Worm (Caenorhabditis elegans): ENCODE measurements around the gene Y42H9AR.4.
A peak's percentile ranks its signal among the peaks of the same experiment; 100 is the strongest.
"Not testable (repeated sequence)": the region's sequence is repeated elsewhere in the genome, so short reads cannot be mapped to it uniquely, and the experiment has no call there.

Gene Y42H9AR.4

ce11 chrIV:8126902-8127301 lies 14.9 kb upstream of the Y42H9AR.4 start, which contains the start of gene ceph-41:
TSS of gene ceph-41 (plus strand) at chrIV:8127202.
- TF ChIP-seq nhr-67 (tag; optimal IDR thresholded peaks at IDR 0.05) = no peak
- no peak for TF ChIP-seq sea-2 (GFP tag; optimal IDR thresholded peaks at IDR 0.05)
- no peak for TF ChIP-seq hmg-11 (tag; optimal IDR thresholded peaks at IDR 0.05)
- TF ChIP-seq nhr-77 (tag; optimal IDR thresholded peaks at IDR 0.05) = no peak
- no peak for TF ChIP-seq nhr-11 (tag; optimal IDR thresholded peaks at IDR 0.05)
- no peak for TF ChIP-seq nhr-23 (tag; optimal IDR thresholded peaks at IDR 0.05)
- TF ChIP-seq ZK546.5 (tag; optimal IDR thresholded peaks at IDR 0.05) = no peak
- no peak for TF ChIP-seq mml-1 (tag; optimal IDR thresholded peaks at IDR 0.05)
- TF ChIP-seq nhr-237 (tag; optimal IDR thresholded peaks at IDR 0.05) = no peak
- TF ChIP-seq tbx-2 (tag; optimal IDR thresholded peaks at IDR 0.05) = no peak
- no peak for TF ChIP-seq nhr-25 (tag; optimal IDR thresholded peaks at IDR 0.05)
- TF ChIP-seq ama-1 (optimal IDR thresholded peaks at IDR 0.05) = no peak
- TF ChIP-seq skn-1 (tag; optimal IDR thresholded peaks at IDR 0.05) = no peak
- TF ChIP-seq elt-1 (tag; optimal IDR thresholded peaks at IDR 0.05) = no peak
- no peak for TF ChIP-seq egl-27 (tag; optimal IDR thresholded peaks at IDR 0.05)
- no peak for TF ChIP-seq ceh-9 (tag; optimal IDR thresholded peaks at IDR 0.05)
- no peak for TF ChIP-seq daf-12 (tag; optimal IDR thresholded peaks at IDR 0.05)
- no peak for TF ChIP-seq nhr-12 (tag; optimal IDR thresholded peaks at IDR 0.05)
- TF ChIP-seq eor-1 (tag; optimal IDR thresholded peaks at IDR 0.05) = no peak
- TF ChIP-seq aly-2 (tag; optimal IDR thresholded peaks at IDR 0.05) = no peak

ce11 chrIV:8122349-8122748 lies 10.3 kb upstream of the Y42H9AR.4 start, which contains the start of gene erp-44.3:
TSS of gene erp-44.3 (plus strand) at chrIV:8122649.
- not testable (repeated sequence) for TF ChIP-seq ceh-82, mml-1, eor-1 (tag; optimal IDR thresholded peaks at IDR 0.05)

ce11 chrIV:8118790-8119189 lies 6.8 kb upstream of the Y42H9AR.4 start, which contains the start of gene F42G8.8:
TSS of gene F42G8.8 (plus strand) at chrIV:8119090.
- TF ChIP-seq jun-1 (tag; optimal IDR thresholded peaks at IDR 0.05) = no peak
- TF ChIP-seq nhr-77 (tag; optimal IDR thresholded peaks at IDR 0.05) = no peak
- no peak for TF ChIP-seq pqm-1 (tag; optimal IDR thresholded peaks at IDR 0.05)
- TF ChIP-seq ceh-9 (tag; optimal IDR thresholded peaks at IDR 0.05) = no peak

DNA sequence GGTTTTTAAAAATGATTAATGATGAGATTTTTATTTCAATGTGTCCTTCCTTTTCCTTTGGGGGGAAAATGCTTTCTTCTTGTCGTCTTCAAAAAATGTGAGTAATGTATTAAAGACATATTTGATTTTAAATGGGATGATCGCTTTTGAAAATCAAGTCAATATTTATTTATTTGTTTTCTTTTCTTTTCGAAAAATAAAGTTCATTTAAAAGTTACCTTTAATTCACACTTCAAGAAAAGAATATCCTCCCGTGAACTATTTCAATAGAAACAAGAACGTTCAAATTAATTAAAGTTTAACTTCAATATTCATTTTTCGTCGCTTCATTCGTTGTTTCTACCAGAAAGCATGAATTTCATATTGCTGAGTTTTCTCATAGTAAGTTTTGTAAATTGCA lies 3.4 kb upstream of the Y42H9AR.4 start, which contains the start of gene irld-8:
Gene irld-8, plus strand, starts transcription at position 301 of the 400 bp plus-strand sequence.
- TF ChIP-seq nhr-28 (tag; optimal IDR thresholded peaks at IDR 0.05) = no peak
- no peak for TF ChIP-seq unc-39 (tag; optimal IDR thresholded peaks at IDR 0.05)

DNA sequence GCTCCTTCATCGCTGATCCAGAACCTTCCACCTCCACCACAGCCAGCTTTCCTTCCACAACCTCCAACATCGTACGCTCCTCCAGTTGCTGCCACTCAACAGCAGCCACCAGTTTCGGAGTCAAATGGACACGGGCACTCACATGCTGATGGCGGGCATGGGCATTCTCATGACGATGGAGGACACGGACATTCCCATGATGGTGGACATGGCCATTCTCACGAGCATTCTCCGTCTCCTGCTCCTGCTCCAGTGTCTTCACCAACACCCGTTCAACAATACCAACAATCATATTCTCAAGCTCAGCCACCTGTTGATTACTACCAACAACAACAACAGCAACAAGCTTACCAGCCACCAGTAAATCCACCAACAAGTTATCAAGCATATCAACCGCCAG lies 2.5 kb upstream of the Y42H9AR.4 start:
- TF ChIP-seq R02D3.7 (tag; optimal IDR thresholded peaks at IDR 0.05) (no peak), unc-62 (GFP tag; optimal IDR thresholded peaks at IDR 0.05) (no peak), nhr-77 (tag; optimal IDR thresholded peaks at IDR 0.05) (no peak), ZK546.5 (tag; optimal IDR thresholded peaks at IDR 0.05) (no peak), jun-1 (tag; optimal IDR thresholded peaks at IDR 0.05) (no peak), nhr-23 (tag; optimal IDR thresholded peaks at IDR 0.05) (no peak)

DNA sequence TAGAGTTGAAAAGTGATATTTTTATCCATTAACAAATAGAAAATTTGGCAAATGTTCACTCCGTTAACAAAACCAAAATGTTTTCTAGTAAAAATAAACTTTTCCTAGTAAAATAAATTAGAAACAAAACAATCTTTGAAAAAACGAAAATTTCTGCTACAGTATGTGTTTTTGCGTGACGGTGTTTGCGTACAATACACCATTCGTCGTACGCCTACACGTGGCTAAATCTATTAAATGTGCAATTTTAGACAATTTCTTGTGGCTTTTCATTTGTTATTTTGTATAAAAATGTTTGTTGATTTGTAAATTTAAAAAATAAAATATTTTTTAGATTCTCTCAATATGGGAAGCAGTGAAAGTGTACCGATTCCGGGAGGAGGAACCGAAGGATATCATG lies 1.1 kb upstream of the Y42H9AR.4 start, which contains the start of gene Y42H9AR.1:
Gene Y42H9AR.1, plus strand, starts transcription at position 233 of the 400 bp plus-strand sequence.
- TF ChIP-seq hmg-11 (tag; optimal IDR thresholded peaks at IDR 0.05) = peak; percentile 48
- TF ChIP-seq lsy-12 (tag; optimal IDR thresholded peaks at IDR 0.05) = no peak
- peak; percentile 0 for TF ChIP-seq nhr-25 (tag; optimal IDR thresholded peaks at IDR 0.05)
- peak; percentile 23 for TF ChIP-seq nfya-1 (tag; optimal IDR thresholded peaks at IDR 0.05; ENCODE audit: insufficient read depth)
- TF ChIP-seq ztf-11 (tag; optimal IDR thresholded peaks at IDR 0.05) = no peak
- no peak for TF ChIP-seq R02D3.7 (tag; optimal IDR thresholded peaks at IDR 0.05)
- TF ChIP-seq mml-1 (tag; optimal IDR thresholded peaks at IDR 0.05) = no peak

- TF ChIP-seq nhr-67 (tag; optimal IDR thresholded peaks at IDR 0.05) = no peak
- peak; percentile 48 for TF ChIP-seq pha-4 (tag; optimal IDR thresholded peaks at IDR 0.05)
- TF ChIP-seq pqm-1 (tag; optimal IDR thresholded peaks at IDR 0.05) = no peak
- TF ChIP-seq nhr-237 (tag; optimal IDR thresholded peaks at IDR 0.05) = no peak
- no peak for TF ChIP-seq mml-1 (tag; optimal IDR thresholded peaks at IDR 0.05)
These were observed 628 bp upstream of the Y42H9AR.4 start for ce11 chrIV:8112646-8113045.

All from whole organism, L3 larva.